Fruit fly (Drosophila melanogaster): ENCODE results near the gene alpha-Est4.
A peak's percentile ranks its signal among the peaks of the same experiment; 100 is the strongest.

alpha-Est4 gene

DNA sequence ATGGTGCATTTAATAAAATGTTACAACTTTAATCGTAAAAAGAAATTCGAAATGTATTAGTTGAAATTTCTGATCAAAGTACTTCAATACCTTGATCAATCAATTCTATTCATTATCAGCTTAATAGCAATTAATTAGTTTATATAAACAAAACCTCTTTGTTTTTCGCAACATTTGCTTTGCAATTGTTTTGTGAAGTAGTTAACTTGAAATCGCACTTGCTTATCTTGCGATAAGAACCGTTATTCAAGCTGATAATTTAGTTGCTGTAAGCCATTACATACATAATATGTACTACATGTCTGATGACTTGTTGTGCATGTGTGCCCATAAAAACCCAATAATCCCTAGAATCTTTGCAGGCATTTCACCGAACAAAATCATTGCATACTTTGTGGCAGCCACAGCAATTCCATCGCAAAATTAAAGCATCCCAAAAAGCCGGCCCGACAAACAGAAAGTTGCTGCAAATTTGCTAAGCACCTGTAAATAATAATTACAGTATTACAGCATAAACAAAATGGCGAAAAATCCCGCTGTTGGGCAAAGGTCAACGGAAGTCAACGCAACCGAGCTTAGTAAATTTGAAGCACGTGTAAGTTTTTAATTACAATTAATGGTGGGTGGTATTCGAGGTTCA is 30.1 kb downstream of the alpha-Est4 start (continued):
- TF ChIP-seq CG6813 (GFP tag; optimal IDR thresholded peaks at IDR 0.05) (no peak), exex (tag; optimal IDR thresholded peaks at IDR 0.05) (peak; percentile 86), CG11560 (tag; IDR thresholded peaks at IDR 0.05) (no peak), gro (GFP tag; optimal IDR thresholded peaks at IDR 0.05) (peak; percentile 10), Hr39 (optimal IDR thresholded peaks at IDR 0.05) (no peak), HmgZ (tag; optimal IDR thresholded peaks at IDR 0.05) (peak; percentile 48), en (GFP tag; optimal IDR thresholded peaks at IDR 0.05) (no peak), Med (GFP tag) (peak; percentile 56), chinmo (GFP tag; IDR thresholded peaks at IDR 0.05; ENCODE audit: partially characterized antibody) (0 out of 4 replicates have a peak, but pooled peaks have one; percentile 58), hth (optimal IDR thresholded peaks at IDR 0.05) (no peak), Pdp1 (GFP tag; optimal IDR thresholded peaks at IDR 0.05) (peak in 1 of 2 experiments; percentile 74), knrl (GFP tag; IDR thresholded peaks at IDR 0.05; ENCODE audit: partially characterized antibody) (no peak), crp (GFP tag; optimal IDR thresholded peaks at IDR 0.05) (no peak), Ravus (GFP tag; IDR thresholded peaks at IDR 0.05) (no peak), Bgb (GFP tag; IDR thresholded peaks at IDR 0.05; ENCODE audit: partially characterized antibody) (no peak), CG8290 (GFP tag; optimal IDR thresholded peaks at IDR 0.05) (no peak), CG8290 (tag; optimal IDR thresholded peaks at IDR 0.05) (peak in 1 of 2 experiments; percentile 27), CG30020 (tag; optimal IDR thresholded peaks at IDR 0.05) (no peak), Hand (GFP tag; optimal IDR thresholded peaks at IDR 0.05) (no peak), dpn (GFP tag; optimal IDR thresholded peaks at IDR 0.05) (no peak), cg (GFP tag; optimal IDR thresholded peaks at IDR 0.05) (peak; percentile 19), Hsf (GFP tag; optimal IDR thresholded peaks at IDR 0.05) (no peak), so (GFP tag; IDR thresholded peaks at IDR 0.05) (no peak), sens (GFP tag) (peak; percentile 74), CG1233 (GFP tag; optimal IDR thresholded peaks at IDR 0.05) (no peak), CG10543 (GFP tag; optimal IDR thresholded peaks at IDR 0.05) (no peak), HLH4C (GFP tag; IDR thresholded peaks at IDR 0.05; ENCODE audit: partially characterized antibody) (no peak), Opbp (GFP tag; IDR thresholded peaks at IDR 0.05; ENCODE audit: partially characterized antibody) (no peak), corto (GFP tag; optimal IDR thresholded peaks at IDR 0.05) (no peak), CG4404 (GFP tag; IDR thresholded peaks at IDR 0.05) (no peak), Dek (tag; optimal IDR thresholded peaks at IDR 0.05) (no peak), dati (GFP tag; IDR thresholded peaks at IDR 0.05) (no peak)

DNA sequence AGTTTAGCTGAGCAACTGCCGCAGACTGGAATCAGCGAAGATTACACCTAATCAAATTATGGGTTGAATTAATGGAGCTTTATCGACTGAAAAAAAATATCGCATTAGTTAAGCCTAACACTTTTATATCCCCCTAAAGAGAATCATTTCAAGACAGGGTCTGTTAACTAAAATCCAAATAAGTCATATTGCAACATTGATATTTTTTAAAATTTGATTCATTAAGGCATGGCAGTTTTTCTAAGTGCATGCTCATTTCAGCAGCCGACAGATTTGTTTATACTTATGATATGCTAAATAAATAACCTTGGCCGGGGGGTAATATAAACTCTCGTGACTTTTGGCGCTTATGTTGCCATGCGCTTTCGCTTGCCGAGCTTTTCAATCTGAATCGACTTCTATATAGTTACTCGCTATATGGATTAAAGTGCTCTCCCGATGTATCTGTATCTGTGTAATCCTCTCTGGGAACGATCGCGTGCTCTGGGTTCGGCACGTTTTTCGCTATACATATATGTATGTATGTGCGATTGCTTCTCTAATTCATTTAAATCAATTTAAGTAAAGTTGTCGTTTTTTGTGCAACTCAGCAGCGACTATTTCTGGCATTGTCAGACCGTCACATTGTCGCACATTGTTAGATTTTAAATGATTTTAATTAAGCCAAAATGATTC is 32.0 kb downstream of the alpha-Est4 start:
- TF ChIP-seq ken (GFP tag; IDR thresholded peaks at IDR 0.05) (0 out of 3 replicates have a peak, but pooled peaks have one; percentile 23), p53 (GFP tag; optimal IDR thresholded peaks at IDR 0.05) (peak; percentile 53), Oaz (GFP tag; IDR thresholded peaks at IDR 0.05) (peak; percentile 69), CG34376 (GFP tag; optimal IDR thresholded peaks at IDR 0.05) (peak; percentile 60), CG14965 (GFP tag; optimal IDR thresholded peaks at IDR 0.05; ENCODE audit: borderline replicate concordance) (peak; percentile 14), fru (optimal IDR thresholded peaks at IDR 0.05) (no peak), org-1 (GFP tag; optimal IDR thresholded peaks at IDR 0.05) (peak; percentile 73), Nf-YC (tag; optimal IDR thresholded peaks at IDR 0.05) (peak; percentile 0), tx (GFP tag; optimal IDR thresholded peaks at IDR 0.05) (peak; percentile 80), sr (GFP tag; IDR thresholded peaks at IDR 0.05) (no peak), CG30020 (tag; optimal IDR thresholded peaks at IDR 0.05) (no peak), PHDP (tag; optimal IDR thresholded peaks at IDR 0.05) (peak; percentile 89), CG15011 (GFP tag; optimal IDR thresholded peaks at IDR 0.05) (peak; percentile 82), CG2202 (tag; optimal IDR thresholded peaks at IDR 0.05) (no peak), twi (tag; optimal IDR thresholded peaks at IDR 0.05) (no peak), CG4424 (GFP tag; optimal IDR thresholded peaks at IDR 0.05) (peak; percentile 55), klu (GFP tag; IDR thresholded peaks at IDR 0.05) (peak; percentile 70; the same call in 1 of the 2 replicates), CG13894 (tag; optimal IDR thresholded peaks at IDR 0.05) (peak; percentile 82), CG2129 (GFP tag; IDR thresholded peaks at IDR 0.05; ENCODE audit: partially characterized antibody) (no peak), CG31441 (GFP tag; IDR thresholded peaks at IDR 0.05) (peak; percentile 38; the same call in 1 of the 2 replicates)

All from whole organism, embryonic.